Worm (Caenorhabditis elegans): ENCODE measurements around the gene T04A8.8.
A peak's percentile ranks its signal among the peaks of the same experiment; 100 is the strongest.

The T04A8.8 gene

ce11 chrIII:4668073-4668472 is 25.7 kb upstream of the T04A8.8 start:
- TF ChIP-seq aly-2 (tag; optimal IDR thresholded peaks at IDR 0.05) (no peak), fos-1 (tag; optimal IDR thresholded peaks at IDR 0.05) (peak; percentile 58), gmeb-1 (tag; optimal IDR thresholded peaks at IDR 0.05) (peak; percentile 10), nhr-23 (tag; optimal IDR thresholded peaks at IDR 0.05) (no peak), nhr-129 (tag; optimal IDR thresholded peaks at IDR 0.05) (peak; percentile 5)

ce11 chrIII:4671491-4671890 is 22.3 kb upstream of the T04A8.8 start, which contains the start of gene T23F11.11:
TSS of gene T23F11.11 (minus strand) at chrIII:4671591.
- TF ChIP-seq lsy-2 (tag; optimal IDR thresholded peaks at IDR 0.05) (no peak), snpc-4 (tag; optimal IDR thresholded peaks at IDR 0.05) (no peak), F13H6.1 (tag; optimal IDR thresholded peaks at IDR 0.05) (no peak), blmp-1 (tag; optimal IDR thresholded peaks at IDR 0.05; ENCODE audit: insufficient read depth) (no peak), C34F6.9 (tag; optimal IDR thresholded peaks at IDR 0.05) (no peak), nhr-12 (tag; optimal IDR thresholded peaks at IDR 0.05) (no peak), aly-2 (tag; optimal IDR thresholded peaks at IDR 0.05) (no peak), peb-1 (tag; optimal IDR thresholded peaks at IDR 0.05) (no peak), ztf-1 (GFP tag; conservative IDR thresholded peaks at IDR 0.05) (no peak), nhr-129 (tag; optimal IDR thresholded peaks at IDR 0.05) (no peak), zag-1 (tag; optimal IDR thresholded peaks at IDR 0.05) (no peak), elt-1 (tag; optimal IDR thresholded peaks at IDR 0.05) (no peak), ZK546.5 (tag; optimal IDR thresholded peaks at IDR 0.05) (no peak), ama-1 (optimal IDR thresholded peaks at IDR 0.05) (no peak)

- TF ChIP-seq snpc-4 (tag; optimal IDR thresholded peaks at IDR 0.05) (no peak), aly-2 (tag; optimal IDR thresholded peaks at IDR 0.05) (no peak), blmp-1 (tag; optimal IDR thresholded peaks at IDR 0.05; ENCODE audit: insufficient read depth) (no peak), lsy-2 (tag; optimal IDR thresholded peaks at IDR 0.05) (no peak), zag-1 (tag; optimal IDR thresholded peaks at IDR 0.05) (no peak), nhr-129 (tag; optimal IDR thresholded peaks at IDR 0.05) (no peak)
Observed at ce11 chrIII:4671949-4672348, 21.8 kb upstream of the T04A8.8 start, which contains the start of gene srg-13. TSS of gene srg-13 (plus strand) at chrIII:4672249.

ce11 chrIII:4677466-4677865 is 16.3 kb upstream of the T04A8.8 start, which contains the start of gene srg-10:
TSS of gene srg-10 (plus strand) at chrIII:4677766.
- no peak for TF ChIP-seq ztf-1 (GFP tag; conservative IDR thresholded peaks at IDR 0.05)
- TF ChIP-seq ama-1 (optimal IDR thresholded peaks at IDR 0.05) = no peak
- TF ChIP-seq nhr-23 (tag; optimal IDR thresholded peaks at IDR 0.05) = no peak
- TF ChIP-seq ztf-11 (tag; optimal IDR thresholded peaks at IDR 0.05) = no peak
- no peak for TF ChIP-seq ceh-82 (tag; optimal IDR thresholded peaks at IDR 0.05)
- TF ChIP-seq nhr-6 (tag; optimal IDR thresholded peaks at IDR 0.05) = no peak
- no peak for TF ChIP-seq nhr-10 (tag; optimal IDR thresholded peaks at IDR 0.05)
- no peak for TF ChIP-seq elt-1 (tag; optimal IDR thresholded peaks at IDR 0.05)
- TF ChIP-seq ZK546.5 (tag; optimal IDR thresholded peaks at IDR 0.05) = no peak
- no peak for TF ChIP-seq fos-1 (tag; optimal IDR thresholded peaks at IDR 0.05)
- TF ChIP-seq alr-1 (tag; optimal IDR thresholded peaks at IDR 0.05) = no peak
- TF ChIP-seq mab-5 (tag; optimal IDR thresholded peaks at IDR 0.05) = no peak

- TF ChIP-seq unc-39 (tag; optimal IDR thresholded peaks at IDR 0.05) (no peak), ama-1 (optimal IDR thresholded peaks at IDR 0.05) (no peak), lin-13 (GFP tag; optimal IDR thresholded peaks at IDR 0.05) (no peak), nhr-25 (tag; optimal IDR thresholded peaks at IDR 0.05) (no peak), mbf-1 (tag; optimal IDR thresholded peaks at IDR 0.05) (no peak), F13H6.1 (tag; optimal IDR thresholded peaks at IDR 0.05) (no peak), gmeb-1 (tag; optimal IDR thresholded peaks at IDR 0.05) (no peak)
Observed at ce11 chrIII:4679963-4680484, 13.8 kb upstream of the T04A8.8 start, which contains the start of gene srg-11. TSS of gene srg-11 (plus strand) at chrIII:4680013.

- TF ChIP-seq nhr-129 (tag; optimal IDR thresholded peaks at IDR 0.05) (peak; percentile 51), lsy-2 (tag; optimal IDR thresholded peaks at IDR 0.05) (peak in 1 of 2 experiments; percentile 56), nhr-77 (tag; optimal IDR thresholded peaks at IDR 0.05) (no peak), C34F6.9 (tag; optimal IDR thresholded peaks at IDR 0.05) (peak; percentile 46), F13H6.1 (tag; optimal IDR thresholded peaks at IDR 0.05) (peak; percentile 39)
Observed at ce11 chrIII:4687134-4687533, 6.7 kb upstream of the T04A8.8 start.

ce11 chrIII:4688356-4688755 is 5.4 kb upstream of the T04A8.8 start, which contains the start of gene tag-243:
TSS of gene tag-243 (minus strand) at chrIII:4688456.
- no peak for TF ChIP-seq mab-5 (tag; optimal IDR thresholded peaks at IDR 0.05)
- no peak for TF ChIP-seq elt-1 (tag; optimal IDR thresholded peaks at IDR 0.05)
- TF ChIP-seq blmp-1 (tag; optimal IDR thresholded peaks at IDR 0.05; ENCODE audit: insufficient read depth) = no peak
- TF ChIP-seq ZK546.5 (tag; optimal IDR thresholded peaks at IDR 0.05) = no peak
- no peak for TF ChIP-seq nhr-77 (tag; optimal IDR thresholded peaks at IDR 0.05)
- TF ChIP-seq nhr-25 (tag; optimal IDR thresholded peaks at IDR 0.05) = no peak
- no peak for TF ChIP-seq fos-1 (tag; optimal IDR thresholded peaks at IDR 0.05)
- no peak for TF ChIP-seq ama-1 (optimal IDR thresholded peaks at IDR 0.05)
- TF ChIP-seq mdl-1 (tag; optimal IDR thresholded peaks at IDR 0.05) = no peak
- no peak for TF ChIP-seq nhr-237 (tag; optimal IDR thresholded peaks at IDR 0.05)
- TF ChIP-seq elt-3 (tag; optimal IDR thresholded peaks at IDR 0.05) = no peak
- no peak for TF ChIP-seq alr-1 (tag; optimal IDR thresholded peaks at IDR 0.05)
- no peak for TF ChIP-seq C34F6.9 (tag; optimal IDR thresholded peaks at IDR 0.05)
